Fruit fly (Drosophila melanogaster): ENCODE results near the gene CG4951.

Gene CG4951

DNA sequence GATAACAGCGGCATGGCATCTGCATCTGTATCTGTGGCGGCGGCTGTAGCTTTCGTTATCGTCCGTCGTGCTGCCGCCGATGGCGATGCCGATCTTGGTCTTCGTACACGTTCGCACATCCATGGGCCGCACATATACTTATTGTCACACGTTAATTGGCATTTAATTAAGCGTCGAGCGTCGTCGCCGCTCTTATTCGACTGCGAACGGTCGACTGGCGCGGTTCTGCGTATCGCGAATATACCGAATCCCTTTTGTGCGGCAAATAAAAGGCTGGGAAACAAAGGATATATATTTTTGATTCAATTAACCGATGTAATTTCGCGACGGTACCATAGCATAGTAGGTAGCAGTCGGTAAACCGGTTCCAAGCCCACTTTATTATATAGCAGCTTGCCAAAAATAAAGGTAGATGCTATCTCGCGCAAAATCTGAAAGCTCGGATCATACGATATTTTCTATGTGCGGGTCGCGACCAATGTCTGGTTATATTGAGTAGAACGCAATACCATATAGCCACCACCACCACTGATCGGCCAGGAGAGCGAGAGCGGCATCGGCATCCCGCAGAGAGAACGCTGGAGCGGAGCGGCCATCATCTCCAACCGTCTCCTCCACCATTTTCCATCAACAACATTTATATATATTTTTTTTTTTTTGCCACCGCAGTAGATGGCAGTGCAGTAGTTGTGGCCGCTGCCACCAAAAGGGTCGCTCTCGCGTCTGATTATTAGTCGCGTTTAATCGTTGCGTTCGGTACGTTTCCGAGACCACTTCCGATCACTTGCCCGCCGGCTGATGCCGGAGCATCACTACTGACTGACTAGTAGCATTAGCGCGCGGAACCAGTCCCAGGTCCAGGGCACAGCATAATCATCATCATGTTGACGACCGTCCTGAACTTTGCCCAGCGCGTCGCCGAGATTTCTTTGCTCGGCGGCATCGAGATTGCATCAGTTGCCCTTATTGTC, 28.6 kb downstream of the CG4951 start, which contains the start of gene mino:
Gene mino, plus strand, starts transcription at position 192 of the 971 bp plus-strand sequence.
- TF ChIP-seq GATAd (GFP tag; optimal IDR thresholded peaks at IDR 0.05) (peak; percentile 40), dl (GFP tag; optimal IDR thresholded peaks at IDR 0.05; ENCODE audit: insufficient read depth in 1 of 2, partially characterized antibody in 2 of 2) (peak; percentile 35 to 80), Dif (GFP tag; optimal IDR thresholded peaks at IDR 0.05; ENCODE audit: partially characterized antibody) (peak; percentile 87), Abd-B (GFP tag; optimal IDR thresholded peaks at IDR 0.05) (no peak), Myc (optimal IDR thresholded peaks at IDR 0.05) (no peak), Hnf4 (GFP tag; optimal IDR thresholded peaks at IDR 0.05) (peak; percentile 6), br (GFP tag; optimal IDR thresholded peaks at IDR 0.05) (peak; percentile 30), Hr78 (GFP tag; optimal IDR thresholded peaks at IDR 0.05) (no peak), fru (GFP tag; optimal IDR thresholded peaks at IDR 0.05) (peak; percentile 22), brk (GFP tag; optimal IDR thresholded peaks at IDR 0.05) (no peak), h (GFP tag; optimal IDR thresholded peaks at IDR 0.05) (peak; percentile 79), OdsH (GFP tag; optimal IDR thresholded peaks at IDR 0.05) (peak; percentile 42), CrebA (GFP tag; optimal IDR thresholded peaks at IDR 0.05; ENCODE audit: borderline replicate concordance) (no peak), lola (GFP tag; optimal IDR thresholded peaks at IDR 0.05) (no peak), Dfd (GFP tag; optimal IDR thresholded peaks at IDR 0.05) (no peak), rgr (GFP tag; optimal IDR thresholded peaks at IDR 0.05) (peak; percentile 38), HLH106 (tag; optimal IDR thresholded peaks at IDR 0.05) (peak; percentile 4), Rel (GFP tag; optimal IDR thresholded peaks at IDR 0.05) (no peak), Rel (tag; optimal IDR thresholded peaks at IDR 0.05) (peak; percentile 63), foxo (GFP tag; optimal IDR thresholded peaks at IDR 0.05) (no peak), dsf (GFP tag; optimal IDR thresholded peaks at IDR 0.05; ENCODE audit: borderline replicate concordance) (no peak), Mio (GFP tag; optimal IDR thresholded peaks at IDR 0.05) (no peak), jim (GFP tag; optimal IDR thresholded peaks at IDR 0.05) (no peak), sage (GFP tag; optimal IDR thresholded peaks at IDR 0.05) (peak; percentile 5), N (GFP tag; optimal IDR thresholded peaks at IDR 0.05) (no peak), Vsx2 (GFP tag; optimal IDR thresholded peaks at IDR 0.05; ENCODE audit: partially characterized antibody) (no peak), usp (GFP tag; optimal IDR thresholded peaks at IDR 0.05) (no peak), dmrt93B (GFP tag; optimal IDR thresholded peaks at IDR 0.05) (no peak), Hr83 (GFP tag; optimal IDR thresholded peaks at IDR 0.05; ENCODE audit: poor library complexity, severe bottlenecking) (peak; percentile 38), tai (GFP tag; optimal IDR thresholded peaks at IDR 0.05) (no peak), pan (optimal IDR thresholded peaks at IDR 0.05) (no peak), CG32264 (GFP tag; optimal IDR thresholded peaks at IDR 0.05) (no peak), psq (GFP tag; optimal IDR thresholded peaks at IDR 0.05) (no peak), Jra (GFP tag; optimal IDR thresholded peaks at IDR 0.05) (peak; percentile 21), sv (GFP tag; optimal IDR thresholded peaks at IDR 0.05) (no peak), woc (GFP tag; optimal IDR thresholded peaks at IDR 0.05) (peak; percentile 4), CG9705 (GFP tag; optimal IDR thresholded peaks at IDR 0.05) (peak; percentile 2), ey (GFP tag; optimal IDR thresholded peaks at IDR 0.05) (no peak), Sp1 (GFP tag; optimal IDR thresholded peaks at IDR 0.05) (peak; percentile 48)

DNA sequence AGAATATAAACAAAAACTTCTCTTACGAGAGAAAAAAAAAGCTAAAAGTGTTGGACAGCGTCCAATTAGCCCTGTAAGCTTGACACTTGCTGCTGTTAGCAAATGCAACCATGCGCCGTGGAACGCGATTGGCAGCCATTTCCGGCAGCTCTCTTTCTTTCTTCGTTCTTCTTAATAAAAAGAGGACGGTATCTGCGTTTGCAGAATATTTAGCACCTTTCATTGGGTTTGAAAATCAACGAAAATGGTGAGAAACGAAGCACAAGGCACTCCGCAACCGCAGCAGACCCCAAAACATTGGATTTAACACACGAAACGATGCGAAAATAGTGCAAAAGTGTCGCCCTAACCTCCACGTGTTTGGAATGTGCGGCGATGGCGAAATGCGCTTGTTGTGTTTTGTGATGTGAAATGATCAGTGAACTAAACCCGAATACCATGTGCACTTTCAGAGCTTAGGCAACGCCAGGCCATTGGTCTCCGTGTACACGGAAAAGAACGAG, 31.2 kb downstream of the CG4951 start, which contains the start of gene RpL4:
Gene RpL4, plus strand, starts transcription at position 149 of the 503 bp plus-strand sequence.
- TF ChIP-seq Dfd (GFP tag; optimal IDR thresholded peaks at IDR 0.05), result no peak
- TF ChIP-seq Myc (optimal IDR thresholded peaks at IDR 0.05), result peak; percentile 55
- TF ChIP-seq dmrt93B (GFP tag; optimal IDR thresholded peaks at IDR 0.05), result peak; percentile 77
- peak; percentile 90 for TF ChIP-seq Hr83 (GFP tag; optimal IDR thresholded peaks at IDR 0.05; ENCODE audit: poor library complexity, severe bottlenecking)
- TF ChIP-seq Sp1 (GFP tag; optimal IDR thresholded peaks at IDR 0.05), result peak; percentile 91
- peak; percentile 92 for TF ChIP-seq rgr (GFP tag; optimal IDR thresholded peaks at IDR 0.05)
- TF ChIP-seq jim (GFP tag; optimal IDR thresholded peaks at IDR 0.05), result no peak
- peak; percentile 77 for TF ChIP-seq OdsH (GFP tag; optimal IDR thresholded peaks at IDR 0.05)
- TF ChIP-seq dsf (GFP tag; optimal IDR thresholded peaks at IDR 0.05; ENCODE audit: borderline replicate concordance), result peak; percentile 68
- peak; percentile 69 for TF ChIP-seq woc (GFP tag; optimal IDR thresholded peaks at IDR 0.05)
- no peak for TF ChIP-seq tai (GFP tag; optimal IDR thresholded peaks at IDR 0.05)
- no peak for TF ChIP-seq GATAd (GFP tag; optimal IDR thresholded peaks at IDR 0.05)
- peak; percentile 37 for TF ChIP-seq HLH106 (tag; optimal IDR thresholded peaks at IDR 0.05)
- TF ChIP-seq CG9705 (GFP tag; optimal IDR thresholded peaks at IDR 0.05), result peak; percentile 81
- peak; percentile 83 for TF ChIP-seq sv (GFP tag; optimal IDR thresholded peaks at IDR 0.05)
- TF ChIP-seq Rel (GFP tag; optimal IDR thresholded peaks at IDR 0.05), result no peak
- peak; percentile 31 for TF ChIP-seq Rel (tag; optimal IDR thresholded peaks at IDR 0.05)
- TF ChIP-seq foxo (GFP tag; optimal IDR thresholded peaks at IDR 0.05), result peak in 1 of 2 experiments; percentile 66
- TF ChIP-seq br (GFP tag; optimal IDR thresholded peaks at IDR 0.05), result peak; percentile 74
- TF ChIP-seq Mio (GFP tag; optimal IDR thresholded peaks at IDR 0.05), result peak; percentile 65
- peak; percentile 39 for TF ChIP-seq CG32264 (GFP tag; optimal IDR thresholded peaks at IDR 0.05)
- no peak for TF ChIP-seq Hr78 (GFP tag; optimal IDR thresholded peaks at IDR 0.05)
- TF ChIP-seq sage (GFP tag; optimal IDR thresholded peaks at IDR 0.05), result peak; percentile 42
- TF ChIP-seq pan (optimal IDR thresholded peaks at IDR 0.05), result no peak
- peak; percentile 76 for TF ChIP-seq h (GFP tag; optimal IDR thresholded peaks at IDR 0.05)
- no peak for TF ChIP-seq Dif (GFP tag; optimal IDR thresholded peaks at IDR 0.05; ENCODE audit: partially characterized antibody)
- no peak for TF ChIP-seq Jra (GFP tag; optimal IDR thresholded peaks at IDR 0.05)
- peak; percentile 61 for TF ChIP-seq psq (GFP tag; optimal IDR thresholded peaks at IDR 0.05)
- peak; percentile 57 for TF ChIP-seq fru (GFP tag; optimal IDR thresholded peaks at IDR 0.05)
- peak; percentile 35 for TF ChIP-seq ey (GFP tag; optimal IDR thresholded peaks at IDR 0.05)
- TF ChIP-seq brk (GFP tag; optimal IDR thresholded peaks at IDR 0.05), result no peak

All from whole organism, wandering third instar larva.